Fruit fly (Drosophila melanogaster) whole organism, prepupa: ENCODE results near the gene cact.

Source experiments
- CG10669 ChIP-seq: fragments of 200-800 bp; sonication (Bioruptor generic); optimal IDR thresholded peaks from 3 replicates; lab custom pipeline; 2018; ENCODE audit warnings: missing biosample characterization, mild to moderate bottlenecking, missing genetic modification characterization, moderate library complexity
- CG11294 ChIP-seq: fragments of 200-800 bp; sonication (Bioruptor generic); IDR thresholded peaks from 2 replicates; pipeline ENCODE4 v1.3.6; 2022; ENCODE audit warnings: missing biosample characterization, missing genetic modification characterization
- CG11762 ChIP-seq: fragments of 200-800 bp; sonication (Bioruptor generic); optimal IDR thresholded peaks from 3 replicates; lab custom pipeline; 2016; ENCODE audit warnings: missing biosample characterization, missing genetic modification characterization; ENCODE audit not compliant: insufficient read depth
- CG11902 ChIP-seq: fragments of 200-800 bp; sonication (Bioruptor generic); optimal IDR thresholded peaks from 3 replicates; lab custom pipeline; 2016; ENCODE audit warnings: missing biosample characterization, missing genetic modification characterization
- CG15336 ChIP-seq: fragments of 200-800 bp; sonication (Bioruptor generic); IDR thresholded peaks from 2 replicates; pipeline ENCODE4 v1.3.6; 2022; ENCODE audit warnings: missing biosample characterization, missing genetic modification characterization
- CG1621 ChIP-seq: fragments of 200-800 bp; sonication (Bioruptor generic); optimal IDR thresholded peaks from 3 replicates; lab custom pipeline; 2018; ENCODE audit warnings: missing biosample characterization, mild to moderate bottlenecking, missing genetic modification characterization
- CG3032 ChIP-seq: fragments of 200-800 bp; optimal IDR thresholded peaks from 2 replicates; lab custom pipeline; 2019; ENCODE audit warnings: missing biosample characterization, mild to moderate bottlenecking, missing genetic modification characterization, moderate library complexity
- CG31627 ChIP-seq: fragments of 200-800 bp; sonication (Bioruptor generic); optimal IDR thresholded peaks from 3 replicates; lab custom pipeline; 2016; ENCODE audit warnings: missing biosample characterization, missing genetic modification characterization
- CG32006 ChIP-seq: fragments of 200-800 bp; sonication (Bioruptor generic); optimal IDR thresholded peaks from 3 replicates; lab custom pipeline; 2017; ENCODE audit warnings: missing biosample characterization, mild to moderate bottlenecking, missing genetic modification characterization
- CG34406 ChIP-seq: fragments of 200-800 bp; sonication (Bioruptor generic); optimal IDR thresholded peaks from 3 replicates; lab custom pipeline; 2016; ENCODE audit warnings: missing biosample characterization, missing genetic modification characterization
- CG3919 ChIP-seq: fragments of 200-800 bp; sonication (Bioruptor generic); optimal IDR thresholded peaks from 3 replicates; lab custom pipeline; 2016; ENCODE audit warnings: missing biosample characterization, missing genetic modification characterization
- CG4318 ChIP-seq: fragments of 200-800 bp; sonication (Bioruptor generic); optimal IDR thresholded peaks from 3 replicates; lab custom pipeline; 2017; ENCODE audit warnings: missing biosample characterization, mild to moderate bottlenecking, missing genetic modification characterization
- CG6163 ChIP-seq: fragments of 200-800 bp; sonication (Bioruptor generic); IDR thresholded peaks from 3 replicates; pipeline ENCODE4 v1.3.6; 2022; ENCODE audit warnings: missing biosample characterization, missing genetic modification characterization
- CG6276 ChIP-seq: fragments of 200-800 bp; sonication (Bioruptor generic); optimal IDR thresholded peaks from 2 replicates; lab custom pipeline; 2017; ENCODE audit warnings: missing biosample characterization, mild to moderate bottlenecking, missing genetic modification characterization
- CG6792 ChIP-seq: fragments of 200-800 bp; sonication (Bioruptor generic); optimal IDR thresholded peaks from 3 replicates; lab custom pipeline; 2016; ENCODE audit warnings: missing biosample characterization, missing genetic modification characterization
- CG6808 ChIP-seq: fragments of 200-800 bp; sonication (Bioruptor generic); optimal IDR thresholded peaks from 3 replicates; lab custom pipeline; 2017; ENCODE audit warnings: missing biosample characterization, missing genetic modification characterization, mild to moderate bottlenecking, moderate library complexity, missing genetic modification reagents
- CG8319 ChIP-seq: fragments of 200-800 bp; sonication (Bioruptor generic); optimal IDR thresholded peaks from 3 replicates; lab custom pipeline; 2016; ENCODE audit warnings: missing biosample characterization, missing genetic modification characterization
- Eip75B ChIP-seq: fragments of 200-800 bp; sonication (Bioruptor generic); optimal IDR thresholded peaks from 3 replicates; lab custom pipeline; 2016; ENCODE audit warnings: missing biosample characterization, missing genetic modification characterization
- Eip78C ChIP-seq: fragments of 200-800 bp; sonication (Bioruptor generic); peaks from one replicate; lab custom pipeline; 2016; ENCODE audit warnings: missing biosample characterization, missing genetic modification characterization
- Eip93F ChIP-seq: fragments of 200-800 bp; sonication (Bioruptor generic); optimal IDR thresholded peaks from 2 replicates; lab custom pipeline; 2016; ENCODE audit warnings: missing biosample characterization, mild to moderate bottlenecking, missing genetic modification characterization
- Gug ChIP-seq: fragments of 200-800 bp; sonication (Bioruptor generic); IDR thresholded peaks from 2 replicates; pipeline ENCODE4 v1.3.6; 2022; ENCODE audit warnings: missing biosample characterization, missing genetic modification characterization
- Hr39 ChIP-seq: fragments of 200-800 bp; sonication (Bioruptor generic); optimal IDR thresholded peaks from 2 replicates; lab custom pipeline; 2016; ENCODE audit warnings: missing biosample characterization, missing genetic modification characterization
- Hr4 ChIP-seq: fragments of 200-800 bp; sonication (Bioruptor generic); optimal IDR thresholded peaks from 3 replicates; lab custom pipeline; 2016; ENCODE audit warnings: missing biosample characterization, missing genetic modification characterization
- Met ChIP-seq: fragments of 200-800 bp; sonication (Bioruptor generic); optimal IDR thresholded peaks from 3 replicates; lab custom pipeline; 2016; ENCODE audit warnings: missing biosample characterization, missing genetic modification characterization
- OdsH ChIP-seq: fragments of 200-800 bp; sonication (Bioruptor generic); optimal IDR thresholded peaks from 3 replicates; lab custom pipeline; 2016; ENCODE audit warnings: missing biosample characterization, missing genetic modification characterization
- Smox ChIP-seq: fragments of 200-800 bp; sonication (Bioruptor generic); optimal IDR thresholded peaks from 3 replicates; lab custom pipeline; 2016; ENCODE audit warnings: missing biosample characterization, missing genetic modification characterization
- Sox102F ChIP-seq: fragments of 200-800 bp; sonication (Bioruptor generic); optimal IDR thresholded peaks from 2 replicates; lab custom pipeline; 2016; ENCODE audit warnings: missing biosample characterization, mild to moderate bottlenecking, missing genetic modification characterization
- Sox15 ChIP-seq: fragments of 200-800 bp; sonication (Bioruptor generic); optimal IDR thresholded peaks from 3 replicates; lab custom pipeline; 2016; ENCODE audit warnings: missing biosample characterization, missing genetic modification characterization
- cyc ChIP-seq: fragments of 200-800 bp; sonication (Bioruptor generic); optimal IDR thresholded peaks from 3 replicates; lab custom pipeline; 2016; ENCODE audit warnings: missing biosample characterization, missing genetic modification characterization
- dac ChIP-seq: fragments of 200-800 bp; sonication (Bioruptor generic); optimal IDR thresholded peaks from 2 replicates; lab custom pipeline; 2017; ENCODE audit warnings: missing biosample characterization, mild to moderate bottlenecking, missing genetic modification characterization
- eg ChIP-seq: fragments of 200-800 bp; sonication (Bioruptor generic); IDR thresholded peaks from 3 replicates; pipeline ENCODE4 v1.3.6; 2022; ENCODE audit warnings: missing biosample characterization, missing genetic modification characterization
- esn ChIP-seq: fragments of 200-800 bp; sonication (Bioruptor generic); optimal IDR thresholded peaks from 2 replicates; lab custom pipeline; 2016; ENCODE audit warnings: missing biosample characterization, mild to moderate bottlenecking, missing genetic modification characterization, moderate library complexity
- fd59A ChIP-seq: fragments of 200-800 bp; sonication (Bioruptor generic); optimal IDR thresholded peaks from 2 replicates; lab custom pipeline; 2017; ENCODE audit warnings: missing biosample characterization, mild to moderate bottlenecking, missing genetic modification characterization, missing genetic modification reagents
- fd85E ChIP-seq: fragments of 200-800 bp; sonication (Bioruptor generic); optimal IDR thresholded peaks from 3 replicates; lab custom pipeline; 2016; ENCODE audit warnings: missing biosample characterization, missing genetic modification characterization
- fkh ChIP-seq: fragments of 200-800 bp; sonication (Bioruptor generic); optimal IDR thresholded peaks from 3 replicates; lab custom pipeline; 2017; ENCODE audit warnings: missing biosample characterization, mild to moderate bottlenecking, missing genetic modification characterization, moderate library complexity
- lz ChIP-seq: fragments of 200-800 bp; sonication (Bioruptor generic); optimal IDR thresholded peaks from 3 replicates; lab custom pipeline; 2016; ENCODE audit warnings: missing biosample characterization, missing genetic modification characterization
- net ChIP-seq: fragments of 200-800 bp; sonication (Bioruptor generic); optimal IDR thresholded peaks from 3 replicates; lab custom pipeline; 2016; ENCODE audit warnings: missing biosample characterization, missing genetic modification characterization
- pdm3 ChIP-seq: fragments of 200-800 bp; sonication (Bioruptor generic); optimal IDR thresholded peaks from 3 replicates; lab custom pipeline; 2016; ENCODE audit warnings: missing biosample characterization, missing genetic modification characterization
- salr ChIP-seq, 2 experiments: fragments of 200-800 bp; sonication (Bioruptor generic); optimal IDR thresholded peaks; 3 replicates each; lab custom pipeline; 2016 to 2018; ENCODE audit warnings: missing biosample characterization in 2 of 2, missing genetic modification characterization in 2 of 2, mild to moderate bottlenecking in 1 of 2
- ss ChIP-seq, 2 experiments: fragments of 200-800 bp; sonication (Bioruptor generic); optimal IDR thresholded peaks; 2 replicates in 1 of 2; 3 replicates in 1 of 2; lab custom pipeline; 2017 to 2018; ENCODE audit warnings: mild to moderate bottlenecking in 2 of 2, missing biosample characterization in 2 of 2, missing genetic modification characterization in 2 of 2, moderate library complexity in 1 of 2
- topi ChIP-seq: fragments of 200-800 bp; sonication (Bioruptor generic); optimal IDR thresholded peaks from 3 replicates; lab custom pipeline; 2016; ENCODE audit warnings: missing biosample characterization, missing genetic modification characterization

The cact gene

dm6 chr2L:16352585-16353580, 26.9 kb upstream of the cact start, which contains the start of the genes Hyls1, chif and CG4455 (continued):
- TF ChIP-seq CG11902 = peak; percentile 31
- peak; percentile 34; the same call in 1 of the 3 replicates for TF ChIP-seq CG6163 (GFP tag; lab: Robert Waterston, UW)
- TF ChIP-seq Hr39 = no peak
- TF ChIP-seq CG11762 (GFP tag; lab: Kevin White, UChicago) = no peak
- TF ChIP-seq Eip75B (GFP tag; lab: Kevin White, UChicago) = no peak
- peak; percentile 36 for TF ChIP-seq lz (GFP tag; lab: Kevin White, UChicago)
- peak; percentile 28 for TF ChIP-seq Sox102F
- TF ChIP-seq topi = no peak
- peak; percentile 42 for TF ChIP-seq esn (GFP tag; lab: Kevin White, UChicago)
- TF ChIP-seq CG6792 (GFP tag; lab: Kevin White, UChicago) = peak; percentile 32

dm6 chr2L:16351805-16352584, 26.0 kb upstream of the cact start:
- TF ChIP-seq fkh (GFP tag; lab: Kevin White, UChicago) (no peak), CG10669 (no peak), lz (GFP tag; lab: Kevin White, UChicago) (no peak), CG6276 (GFP tag; lab: Kevin White, UChicago) (no peak)

- TF ChIP-seq CG3032 (peak; percentile 99), CG6792 (GFP tag; lab: Kevin White, UChicago) (peak; percentile 99), fkh (GFP tag; lab: Kevin White, UChicago) (peak; percentile 93), CG10669 (peak; percentile 99), Sox102F (peak; percentile 99), CG3919 (GFP tag; lab: Kevin White, UChicago) (peak; percentile 99), pdm3 (GFP tag; lab: Kevin White, UChicago) (peak; percentile 99), Met (GFP tag; lab: Kevin White, UChicago) (peak; percentile 99), CG31627 (GFP tag; lab: Kevin White, UChicago) (peak; percentile 99), fd59A (GFP tag; lab: Kevin White, UChicago) (peak; percentile 99), Sox15 (peak; percentile 97), CG34406 (peak; percentile 99), net (GFP tag; lab: Kevin White, UChicago) (peak; percentile 99), CG6808 (GFP tag; lab: Kevin White, UChicago) (peak; percentile 99), topi (peak; percentile 99), Hr4 (GFP tag; lab: Kevin White, UChicago) (peak; percentile 99), CG32006 (peak; percentile 99), CG15336 (GFP tag; lab: Robert Waterston, UW) (peak; percentile 100), Eip78C (GFP tag; lab: Kevin White, UChicago) (peak; percentile 100), CG11294 (peak; percentile 96), salr (GFP tag; optimal IDR thresholded peaks at IDR 0.05; lab: Kevin White, UChicago) (peak; percentile 98 to 99), OdsH (peak; percentile 99), Gug (GFP tag; lab: Robert Waterston, UW) (peak; percentile 98), eg (GFP tag; lab: Robert Waterston, UW) (peak; percentile 99), dac (GFP tag; lab: Kevin White, UChicago) (peak; percentile 98), fd85E (GFP tag; lab: Kevin White, UChicago) (peak; percentile 96), CG4318 (peak; percentile 97), Smox (GFP tag; lab: Kevin White, UChicago) (peak; percentile 99), cyc (GFP tag; lab: Kevin White, UChicago) (peak; percentile 99), ss (GFP tag; optimal IDR thresholded peaks at IDR 0.05; lab: Kevin White, UChicago) (peak; percentile 99), Eip93F (GFP tag; lab: Kevin White, UChicago) (peak; percentile 99), CG8319 (peak; percentile 98), Hr39 (peak; percentile 99), CG1621 (tag; lab: Kevin White, UChicago) (peak; percentile 99)
These were observed 24.9 kb upstream of the cact start for dm6 chr2L:16350742-16351568.
